Worm (Caenorhabditis elegans) whole organism, mixed stage, embryonic: ENCODE data around the gene Y41E3.6.

Experiments
- M03D4.4 ChIP-seq: sonication (generic microtip); optimal IDR thresholded peaks from 2 replicates; lab custom pipeline; 2017; ENCODE audit warnings: mild to moderate bottlenecking, missing genetic modification characterization, missing compliant biosample characterization
- ces-1 ChIP-seq: fragments of 150-350 bp; optimal IDR thresholded peaks from 2 replicates; lab custom pipeline; 2014; ENCODE audit warnings: missing biosample characterization, missing genetic modification reagents, missing genetic modification characterization
- elt-1 ChIP-seq: sonication (generic microtip); optimal IDR thresholded peaks from 2 replicates; lab custom pipeline; 2017; ENCODE audit warnings: missing genetic modification characterization, mild to moderate bottlenecking, missing compliant biosample characterization, antibody characterized with exemption, moderate library complexity, borderline replicate concordance; ENCODE audit not compliant: insufficient read depth
- elt-3 ChIP-seq: fragments of 150-350 bp; optimal IDR thresholded peaks from 2 replicates; lab custom pipeline; 2014; ENCODE audit warnings: missing biosample characterization, missing genetic modification characterization
- lsy-2 ChIP-seq: fragments of 150-350 bp; optimal IDR thresholded peaks from 2 replicates; lab custom pipeline; 2014; ENCODE audit warnings: missing biosample characterization, missing genetic modification characterization
- nhr-12 ChIP-seq: fragments of 150-350 bp; optimal IDR thresholded peaks from 2 replicates; lab custom pipeline; 2014; ENCODE audit warnings: missing biosample characterization, missing genetic modification characterization
- nhr-2 ChIP-seq: fragments of 150-350 bp; optimal IDR thresholded peaks from 2 replicates; lab custom pipeline; 2014; ENCODE audit warnings: missing biosample characterization, missing genetic modification characterization
- snpc-4 ChIP-seq: fragments of 150-350 bp; optimal IDR thresholded peaks from 2 replicates; lab custom pipeline; 2014; ENCODE audit warnings: missing biosample characterization, missing genetic modification characterization
- sptf-1 ChIP-seq: sonication (generic microtip); optimal IDR thresholded peaks from 2 replicates; lab custom pipeline; 2017; ENCODE audit warnings: mild to moderate bottlenecking, missing genetic modification characterization, moderate library complexity, missing compliant biosample characterization
- unc-39 ChIP-seq: fragments of 150-350 bp; optimal IDR thresholded peaks from 2 replicates; lab custom pipeline; 2014; ENCODE audit warnings: missing biosample characterization, missing genetic modification characterization
- unc-62 ChIP-seq: fragments of 150-350 bp; optimal IDR thresholded peaks from 2 replicates; lab custom pipeline; 2014; ENCODE audit warnings: missing biosample characterization, missing genetic modification reagents, missing genetic modification characterization
- zip-8 ChIP-seq: fragments of 150-350 bp; optimal IDR thresholded peaks from 2 replicates; lab custom pipeline; 2014; ENCODE audit warnings: missing biosample characterization, missing genetic modification characterization

DNA sequence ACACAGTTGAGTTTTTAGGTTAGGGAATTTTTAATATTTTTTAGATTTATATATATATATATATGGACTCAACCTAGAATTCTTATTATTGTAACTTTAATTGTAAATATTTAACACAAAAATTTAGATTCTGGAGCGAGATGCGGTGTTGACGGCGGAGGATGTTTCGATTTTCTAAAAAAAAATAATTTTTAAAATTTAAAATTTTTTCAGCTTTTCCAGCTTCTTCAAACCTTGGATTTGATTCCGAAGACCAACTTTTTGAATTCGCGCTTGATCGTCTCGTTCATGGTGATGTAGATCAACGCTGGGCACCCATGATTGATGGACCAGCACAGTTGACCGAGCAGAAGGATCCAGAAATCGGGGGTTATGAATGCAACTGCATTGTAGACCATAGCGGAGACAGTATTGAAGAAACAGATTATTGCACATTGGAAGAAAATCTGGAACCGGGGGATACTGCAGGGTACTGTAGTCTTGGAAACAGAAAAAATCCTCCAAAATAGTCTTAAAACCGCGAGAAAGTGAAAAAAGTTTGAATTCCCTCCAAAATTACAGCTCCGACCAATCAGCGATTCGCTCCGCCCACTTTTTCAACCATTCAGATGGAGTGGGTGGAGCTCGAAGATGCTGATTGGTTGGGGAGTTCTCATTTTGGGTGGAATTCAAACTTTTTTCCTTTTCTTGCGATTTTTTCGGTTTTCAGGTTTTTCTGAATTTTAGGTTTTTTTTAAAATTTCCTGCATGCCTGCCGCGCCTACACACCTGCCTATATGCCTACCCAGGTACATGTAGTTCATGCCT, 42.9 kb downstream of the Y41E3.6 start:
- no peak for TF ChIP-seq unc-39 (tag; lab: Kevin White, UChicago)
- TF ChIP-seq lsy-2 (tag; lab: Kevin White, UChicago) = no peak
- no peak for TF ChIP-seq elt-1 (tag; lab: Kevin White, UChicago)
- TF ChIP-seq nhr-12 = no peak
- TF ChIP-seq unc-62 (GFP tag; lab: Kevin White, UChicago) = no peak
- TF ChIP-seq sptf-1 (tag; lab: Kevin White, UChicago) = no peak
- TF ChIP-seq zip-8 (tag; lab: Kevin White, UChicago) = no peak
- no peak for TF ChIP-seq snpc-4 (tag; lab: Kevin White, UChicago)
- TF ChIP-seq M03D4.4 (tag; lab: Kevin White, UChicago) = no peak
- no peak for TF ChIP-seq ces-1 (GFP tag; lab: Kevin White, UChicago)
- TF ChIP-seq nhr-2 (tag; lab: Kevin White, UChicago) = no peak
- no peak for TF ChIP-seq elt-3 (tag; lab: Kevin White, UChicago)
